Worm (Caenorhabditis elegans): ENCODE data around the gene F43C1.7.

F43C1.7 gene

DNA sequence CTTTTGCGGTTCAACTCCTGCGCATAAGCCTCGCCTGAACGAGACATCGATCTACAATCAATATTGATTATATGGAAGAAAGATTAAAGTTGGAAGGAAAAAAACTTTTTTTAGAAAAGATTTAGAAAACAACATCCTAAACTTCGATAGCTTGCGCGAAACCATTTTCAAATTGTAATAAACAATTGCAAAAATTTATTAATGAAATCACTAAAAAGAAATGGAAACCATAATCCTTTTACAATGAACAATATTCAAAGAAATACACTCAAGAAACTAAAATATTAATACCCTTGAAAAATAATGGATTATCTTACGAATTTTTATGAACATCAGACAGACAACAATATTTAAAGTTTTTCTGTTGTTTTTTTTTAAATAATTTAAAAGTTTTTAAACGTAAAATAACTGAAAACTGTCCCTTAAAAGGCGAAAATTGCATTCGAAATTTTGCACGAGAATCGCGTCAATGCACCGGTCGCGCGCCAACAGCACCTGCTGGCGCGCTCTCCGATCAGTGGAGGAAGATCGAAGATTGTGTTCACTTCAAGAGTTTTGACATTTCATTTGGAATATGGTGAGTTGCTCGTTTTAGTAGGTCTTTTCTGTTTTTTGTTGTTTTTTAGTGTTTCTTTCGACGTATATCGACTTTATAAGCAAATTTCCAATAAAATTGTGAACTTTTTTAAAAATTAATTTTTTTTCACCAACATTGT, 27.0 kb upstream of the F43C1.7 start, which contains the start of the genes sftb-1 and R10E4.1:
TSS of gene sftb-1 (minus strand) at position 51 of the 716 bp plus-strand sequence.
TSS of gene R10E4.1 (plus strand) at position 524 of the 716 bp plus-strand sequence.
- TF ChIP-seq ztf-4 (tag; optimal IDR thresholded peaks at IDR 0.05) (no peak), sma-9 (GFP tag; optimal IDR thresholded peaks at IDR 0.05) (peak; percentile 83), sma-9 (tag; optimal IDR thresholded peaks at IDR 0.05) (no peak), ztf-1 (GFP tag; conservative IDR thresholded peaks at IDR 0.05) (no peak), unc-62 (GFP tag; optimal IDR thresholded peaks at IDR 0.05) (no peak), nhr-12 (tag; optimal IDR thresholded peaks at IDR 0.05) (no peak), peb-1 (tag; optimal IDR thresholded peaks at IDR 0.05) (no peak), blmp-1 (tag; optimal IDR thresholded peaks at IDR 0.05; ENCODE audit: insufficient read depth) (no peak), nhr-237 (tag; optimal IDR thresholded peaks at IDR 0.05) (no peak), elt-3 (tag; optimal IDR thresholded peaks at IDR 0.05) (no peak), fos-1 (tag; optimal IDR thresholded peaks at IDR 0.05) (peak; percentile 48), zag-1 (tag; optimal IDR thresholded peaks at IDR 0.05) (no peak), ceh-82 (tag; optimal IDR thresholded peaks at IDR 0.05) (no peak), lin-11 (tag; optimal IDR thresholded peaks at IDR 0.05) (peak; percentile 19), sem-4 (tag; optimal IDR thresholded peaks at IDR 0.05) (peak; percentile 25), mab-5 (tag; optimal IDR thresholded peaks at IDR 0.05) (peak; percentile 34), skn-1 (tag; optimal IDR thresholded peaks at IDR 0.05) (no peak), nhr-77 (tag; optimal IDR thresholded peaks at IDR 0.05) (no peak), sma-3 (GFP tag; optimal IDR thresholded peaks at IDR 0.05) (peak; percentile 66), snpc-4 (tag; optimal IDR thresholded peaks at IDR 0.05) (no peak), R02D3.7 (tag; optimal IDR thresholded peaks at IDR 0.05) (no peak), mdl-1 (tag; optimal IDR thresholded peaks at IDR 0.05) (no peak), lin-13 (GFP tag; optimal IDR thresholded peaks at IDR 0.05) (peak; percentile 42), C34F6.9 (tag; optimal IDR thresholded peaks at IDR 0.05) (peak; percentile 78), nhr-6 (tag; optimal IDR thresholded peaks at IDR 0.05) (no peak), Y55F3AM.14 (GFP tag; optimal IDR thresholded peaks at IDR 0.05) (no peak), nhr-25 (tag; optimal IDR thresholded peaks at IDR 0.05) (peak; percentile 75), nhr-10 (tag; optimal IDR thresholded peaks at IDR 0.05) (no peak), nhr-11 (tag; optimal IDR thresholded peaks at IDR 0.05) (no peak), unc-55 (GFP tag; optimal IDR thresholded peaks at IDR 0.05) (peak; percentile 82), ztf-11 (tag; optimal IDR thresholded peaks at IDR 0.05) (no peak), elt-1 (tag; optimal IDR thresholded peaks at IDR 0.05) (no peak), aly-2 (tag; optimal IDR thresholded peaks at IDR 0.05) (no peak), lin-39 (tag; optimal IDR thresholded peaks at IDR 0.05) (no peak), mbf-1 (tag; optimal IDR thresholded peaks at IDR 0.05) (no peak), unc-39 (tag; optimal IDR thresholded peaks at IDR 0.05) (no peak), ZK546.5 (tag; optimal IDR thresholded peaks at IDR 0.05) (no peak), alr-1 (tag; optimal IDR thresholded peaks at IDR 0.05) (no peak), egl-27 (tag; optimal IDR thresholded peaks at IDR 0.05) (no peak), nhr-129 (tag; optimal IDR thresholded peaks at IDR 0.05) (peak; percentile 42), dmd-4 (tag; optimal IDR thresholded peaks at IDR 0.05) (no peak), ama-1 (optimal IDR thresholded peaks at IDR 0.05) (peak; percentile 32), ceh-16 (tag; optimal IDR thresholded peaks at IDR 0.05) (no peak), F13H6.1 (tag; optimal IDR thresholded peaks at IDR 0.05) (peak; percentile 69), crh-2 (tag; optimal IDR thresholded peaks at IDR 0.05) (peak; percentile 78), nhr-23 (tag; optimal IDR thresholded peaks at IDR 0.05) (no peak), gmeb-1 (tag; optimal IDR thresholded peaks at IDR 0.05) (peak; percentile 84), nhr-21 (tag; optimal IDR thresholded peaks at IDR 0.05) (peak; percentile 49), lsy-2 (tag; optimal IDR thresholded peaks at IDR 0.05) (peak; percentile 77 to 89)

Data from whole organism, L2 larva.